Fruit fly (Drosophila melanogaster): ENCODE results near the gene Ccm3.
A peak's percentile ranks its signal among the peaks of the same experiment; 100 is the strongest.

The Ccm3 gene

DNA sequence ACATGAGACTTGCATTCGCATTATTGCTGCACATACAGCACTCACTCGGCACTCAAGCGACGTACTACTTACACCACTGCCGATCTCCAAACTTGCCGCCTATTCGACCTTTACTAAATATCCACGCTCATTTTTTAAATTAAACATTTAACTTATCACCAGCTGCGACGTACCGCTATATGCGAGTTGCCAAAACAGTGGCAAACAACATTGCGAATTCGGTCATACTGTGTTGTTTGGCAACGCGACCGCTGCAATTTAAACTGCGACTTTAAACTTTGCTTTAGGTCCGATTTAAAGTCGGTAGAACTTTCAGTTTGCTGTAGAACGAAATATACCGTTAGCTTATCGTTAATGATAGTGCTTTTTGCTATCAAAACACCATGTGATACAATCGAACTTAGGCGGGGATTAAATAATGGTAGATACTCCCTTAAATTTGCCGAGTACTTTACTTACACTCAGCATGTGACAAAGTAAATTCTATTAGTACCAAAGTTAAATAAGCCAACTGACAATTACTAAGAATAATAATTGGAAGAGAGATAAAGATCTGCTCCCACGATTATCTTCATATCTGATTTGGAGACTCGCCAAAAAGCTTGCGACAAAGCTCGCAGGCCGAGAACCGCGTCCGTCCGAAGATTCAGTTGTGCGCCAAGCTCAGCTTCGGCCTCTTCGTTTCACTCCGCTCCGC lies 43.5 kb upstream of the Ccm3 start, which contains the start of the genes CG6236 and ea (continued):
- TF ChIP-seq Trl (optimal IDR thresholded peaks at IDR 0.05) (no peak), Trl (GFP tag; optimal IDR thresholded peaks at IDR 0.05) (no peak), CG15601 (tag; optimal IDR thresholded peaks at IDR 0.05) (no peak), HmgD (GFP tag; optimal IDR thresholded peaks at IDR 0.05) (no peak), lov (optimal IDR thresholded peaks at IDR 0.05) (no peak), lov (GFP tag; IDR thresholded peaks at IDR 0.05) (no peak), Nf-YB (GFP tag; optimal IDR thresholded peaks at IDR 0.05) (no peak), ttk (GFP tag; IDR thresholded peaks at IDR 0.05) (no peak), stc (GFP tag; IDR thresholded peaks at IDR 0.05) (no peak), CG13624 (GFP tag; optimal IDR thresholded peaks at IDR 0.05) (peak; percentile 61), caup (GFP tag; optimal IDR thresholded peaks at IDR 0.05; ENCODE audit: severe bottlenecking) (no peak), sim (GFP tag; IDR thresholded peaks at IDR 0.05) (no peak), chm (GFP tag; IDR thresholded peaks at IDR 0.05) (no peak), pzg (GFP tag; optimal IDR thresholded peaks at IDR 0.05) (peak; percentile 79), nom (GFP tag; optimal IDR thresholded peaks at IDR 0.05) (no peak), CG8765 (GFP tag; IDR thresholded peaks at IDR 0.05) (no peak), hth (optimal IDR thresholded peaks at IDR 0.05) (no peak), CG12299 (tag; optimal IDR thresholded peaks at IDR 0.05) (no peak), gcm2 (GFP tag; optimal IDR thresholded peaks at IDR 0.05) (no peak), dati (GFP tag; IDR thresholded peaks at IDR 0.05) (no peak), CG11723 (GFP tag; optimal IDR thresholded peaks at IDR 0.05) (no peak), Med (GFP tag) (peak; percentile 43), gsb-n (tag; optimal IDR thresholded peaks at IDR 0.05) (no peak), unc-4 (GFP tag; IDR thresholded peaks at IDR 0.05; ENCODE audit: partially characterized antibody) (no peak), eyg (GFP tag; optimal IDR thresholded peaks at IDR 0.05) (no peak), tll (GFP tag; optimal IDR thresholded peaks at IDR 0.05) (no peak), CG17186 (GFP tag; optimal IDR thresholded peaks at IDR 0.05) (peak; percentile 36), Sry-δ (GFP tag; optimal IDR thresholded peaks at IDR 0.05) (peak; percentile 30), CG7372 (GFP tag; IDR thresholded peaks at IDR 0.05) (no peak), sug (tag; optimal IDR thresholded peaks at IDR 0.05) (no peak), exex (tag; optimal IDR thresholded peaks at IDR 0.05) (no peak), gcm (GFP tag; optimal IDR thresholded peaks at IDR 0.05) (no peak), CoRest (tag; optimal IDR thresholded peaks at IDR 0.05) (no peak), hb (GFP tag; IDR thresholded peaks at IDR 0.05; ENCODE audit: partially characterized antibody) (no peak), Fer1 (GFP tag; optimal IDR thresholded peaks at IDR 0.05) (no peak), CG10565 (GFP tag; optimal IDR thresholded peaks at IDR 0.05) (no peak), ssp (GFP tag; IDR thresholded peaks at IDR 0.05) (no peak), CG13424 (tag; optimal IDR thresholded peaks at IDR 0.05) (no peak), Sin3A (optimal IDR thresholded peaks at IDR 0.05) (peak; percentile 30), jigr1 (GFP tag; IDR thresholded peaks at IDR 0.05) (no peak), ranshi (GFP tag; IDR thresholded peaks at IDR 0.05) (no peak), CG9876 (GFP tag; optimal IDR thresholded peaks at IDR 0.05) (no peak), Ptx1 (GFP tag; IDR thresholded peaks at IDR 0.05) (no peak), CG4820 (GFP tag; optimal IDR thresholded peaks at IDR 0.05) (no peak), gfzf (GFP tag; optimal IDR thresholded peaks at IDR 0.05) (peak; percentile 78), Adf1 (GFP tag; IDR thresholded peaks at IDR 0.05) (no peak), H15 (GFP tag; IDR thresholded peaks at IDR 0.05) (no peak), CG43689 (GFP tag; IDR thresholded peaks at IDR 0.05) (no peak), CG15514 (GFP tag; optimal IDR thresholded peaks at IDR 0.05) (peak; percentile 62), slbo (GFP tag; IDR thresholded peaks at IDR 0.05) (no peak), CG7271 (tag; optimal IDR thresholded peaks at IDR 0.05) (no peak), CG9797 (GFP tag; optimal IDR thresholded peaks at IDR 0.05) (peak; percentile 65)
